Worm (Caenorhabditis elegans) whole organism, L4 larva: ENCODE data around the gene best-15.
A peak's percentile ranks its signal among the peaks of the same experiment; 100 is the strongest.

Source experiments
- F10B5.3 ChIP-seq: sonication (generic microtip); optimal IDR thresholded peaks from 2 replicates; lab custom pipeline; 2016; ENCODE audit warnings: mild to moderate bottlenecking, missing genetic modification characterization, missing compliant biosample characterization
- F49E8.2 ChIP-seq: sonication (generic microtip); optimal IDR thresholded peaks from 2 replicates; lab custom pipeline; 2016; ENCODE audit warnings: missing compliant biosample characterization, mild to moderate bottlenecking, missing genetic modification characterization, borderline replicate concordance
- R02D3.7 ChIP-seq: fragments of 150-350 bp; sonication (generic microtip); optimal IDR thresholded peaks from 3 replicates; lab custom pipeline; 2014; ENCODE audit warnings: missing biosample characterization, missing genetic modification characterization
- ZK337.2 ChIP-seq: fragments of 200-800 bp; sonication (Bioruptor generic); IDR thresholded peaks from 2 replicates; pipeline ENCODE4 v1.3.6; 2022; ENCODE audit warnings: missing genetic modification reagents, missing genetic modification characterization, missing compliant biosample characterization
- ZK546.5 ChIP-seq, 2 experiments: sonication (generic microtip); optimal IDR thresholded peaks; 2 replicates each; lab custom pipeline; 2017; ENCODE audit warnings: missing biosample characterization in 2 of 2, missing genetic modification characterization in 2 of 2
- aly-2 ChIP-seq: sonication (generic microtip); optimal IDR thresholded peaks from 2 replicates; lab custom pipeline; 2018; ENCODE audit warnings: missing biosample characterization, missing genetic modification characterization
- ama-1 ChIP-seq: fragments of 150-350 bp; optimal IDR thresholded peaks from 2 replicates; lab custom pipeline; 2014; ENCODE audit warnings: inconsistent platforms, mixed read lengths
- ceh-28 ChIP-seq: fragments of 150-350 bp; optimal IDR thresholded peaks from 2 replicates; lab custom pipeline; 2014; ENCODE audit warnings: missing biosample characterization, missing genetic modification reagents, missing genetic modification characterization
- ceh-82 ChIP-seq: sonication (generic microtip); optimal IDR thresholded peaks from 2 replicates; lab custom pipeline; 2017; ENCODE audit warnings: missing biosample characterization, missing genetic modification characterization
- ctbp-1 ChIP-seq: fragments of 200-800 bp; sonication (Bioruptor generic); IDR thresholded peaks from 2 replicates; pipeline ENCODE4 v1.3.6; 2022; ENCODE audit warnings: missing genetic modification reagents, missing genetic modification characterization, missing compliant biosample characterization
- daf-16 ChIP-seq, 3 experiments: sonication (generic microtip); optimal IDR thresholded peaks; 2 replicates each; lab custom pipeline; 2016 to 2017; ENCODE audit warnings: missing genetic modification characterization in 3 of 3, missing genetic modification reagents in 3 of 3, mild to moderate bottlenecking in 2 of 3, missing compliant biosample characterization in 2 of 3, missing biosample characterization in 1 of 3, moderate library complexity in 1 of 3
- dmd-6 ChIP-seq: fragments of 200-800 bp; sonication (Bioruptor generic); IDR thresholded peaks from 2 replicates; pipeline ENCODE4 v1.3.6; 2022; ENCODE audit warnings: missing genetic modification reagents, missing genetic modification characterization, missing compliant biosample characterization
- dmd-8 ChIP-seq: fragments of 200-800 bp; sonication (Bioruptor generic); IDR thresholded peaks from 2 replicates; pipeline ENCODE4 v1.3.6; 2022; ENCODE audit warnings: missing genetic modification characterization, missing compliant biosample characterization
- dpl-1 ChIP-seq: fragments of 150-350 bp; optimal IDR thresholded peaks from 2 replicates; lab custom pipeline; 2014; ENCODE audit warnings: missing biosample characterization, missing genetic modification reagents, missing genetic modification characterization
- dve-1 ChIP-seq: sonication (generic microtip); optimal IDR thresholded peaks from 2 replicates; lab custom pipeline; 2017; ENCODE audit warnings: antibody characterized with exemption, mild to moderate bottlenecking, missing genetic modification characterization, missing compliant biosample characterization; ENCODE audit not compliant: insufficient read depth
- egl-43 ChIP-seq: fragments of 200-800 bp; sonication (Bioruptor generic); IDR thresholded peaks from 2 replicates; pipeline ENCODE4 v1.3.6; 2022; ENCODE audit warnings: missing genetic modification reagents, missing genetic modification characterization, missing compliant biosample characterization
- fos-1 ChIP-seq: fragments of 150-350 bp; optimal IDR thresholded peaks from 2 replicates; lab custom pipeline; 2014; ENCODE audit warnings: missing biosample characterization, missing genetic modification characterization
- hlh-11 ChIP-seq: fragments of 200-800 bp; sonication (Bioruptor generic); optimal IDR thresholded peaks from 2 replicates; lab custom pipeline; 2018; ENCODE audit warnings: mild to moderate bottlenecking, missing genetic modification characterization, missing compliant biosample characterization
- hlh-30 ChIP-seq: sonication (generic microtip); optimal IDR thresholded peaks from 2 replicates; lab custom pipeline; 2017; ENCODE audit warnings: antibody characterized with exemption, mild to moderate bottlenecking, missing genetic modification characterization, missing compliant biosample characterization; ENCODE audit not compliant: insufficient read depth
- hmg-1.1 ChIP-seq: fragments of 200-800 bp; sonication (Bioruptor generic); IDR thresholded peaks from 2 replicates; pipeline ENCODE4 v1.3.6; 2022; ENCODE audit warnings: missing genetic modification reagents, missing genetic modification characterization, missing compliant biosample characterization
- lim-7 ChIP-seq: fragments of 200-800 bp; sonication (Bioruptor generic); IDR thresholded peaks from 2 replicates; pipeline ENCODE4 v1.3.6; 2022; ENCODE audit warnings: missing genetic modification characterization, missing compliant biosample characterization
- lin-29 ChIP-seq: fragments of 200-800 bp; sonication (Bioruptor generic); IDR thresholded peaks from 2 replicates; pipeline ENCODE4 v1.3.6; 2022; ENCODE audit warnings: missing genetic modification reagents, missing genetic modification characterization, missing compliant biosample characterization
- lin-38 ChIP-seq: fragments of 200-800 bp; sonication (Bioruptor generic); IDR thresholded peaks from 2 replicates; pipeline ENCODE4 v1.3.6; 2022; ENCODE audit warnings: missing genetic modification reagents, missing genetic modification characterization, missing compliant biosample characterization
- lin-39 ChIP-seq: fragments of 150-350 bp; optimal IDR thresholded peaks from 2 replicates; lab custom pipeline; 2014; ENCODE audit warnings: missing biosample characterization, missing genetic modification reagents, missing genetic modification characterization
- lsy-2 ChIP-seq, 2 experiments: fragments of 150-350 bp in 1 of 2; sonication (generic microtip) in 1 of 2; optimal IDR thresholded peaks; 2 replicates each; lab custom pipeline; 2014 to 2017; ENCODE audit warnings: missing biosample characterization in 2 of 2, missing genetic modification characterization in 2 of 2
- mdl-1 ChIP-seq, 2 experiments: fragments of 150-350 bp in 1 of 2; sonication (generic microtip) in 1 of 2; optimal IDR thresholded peaks; 2 replicates each; lab custom pipeline; 2014 to 2017; ENCODE audit warnings: missing biosample characterization in 2 of 2, missing genetic modification characterization in 2 of 2
- mep-1 ChIP-seq: fragments of 150-350 bp; sonication (generic microtip); optimal IDR thresholded peaks from 3 replicates; lab custom pipeline; 2014; ENCODE audit warnings: missing biosample characterization, missing genetic modification characterization
- mes-2 ChIP-seq: sonication (generic microtip); optimal IDR thresholded peaks from 2 replicates; lab custom pipeline; 2016; ENCODE audit warnings: missing genotype, mild to moderate bottlenecking, missing genetic modification characterization, missing compliant biosample characterization; ENCODE audit not compliant: poor library complexity, severe bottlenecking
- mxl-2 ChIP-seq: fragments of 200-800 bp; sonication (Bioruptor generic); conservative IDR thresholded peaks from 2 replicates; pipeline ENCODE4 v1.3.6; 2022; ENCODE audit warnings: missing genetic modification reagents, missing genetic modification characterization, missing compliant biosample characterization
- mxl-3 ChIP-seq: fragments of 200-800 bp; sonication (Bioruptor generic); optimal IDR thresholded peaks from 2 replicates; lab custom pipeline; 2018; ENCODE audit warnings: mild to moderate bottlenecking, missing genetic modification characterization, missing compliant biosample characterization
- nhr-10 ChIP-seq: fragments of 150-350 bp; optimal IDR thresholded peaks from 2 replicates; lab custom pipeline; 2014; ENCODE audit warnings: missing biosample characterization, missing genetic modification characterization
- nhr-111 ChIP-seq: fragments of 200-800 bp; sonication (Bioruptor generic); optimal IDR thresholded peaks from 2 replicates; lab custom pipeline; 2018; ENCODE audit warnings: mild to moderate bottlenecking, missing genetic modification characterization, missing compliant biosample characterization
- nhr-28 ChIP-seq: fragments of 150-350 bp; optimal IDR thresholded peaks from 2 replicates; lab custom pipeline; 2014; ENCODE audit warnings: missing biosample characterization, missing genetic modification characterization
- nhr-41 ChIP-seq: fragments of 200-800 bp; sonication (Bioruptor generic); IDR thresholded peaks from 2 replicates; pipeline ENCODE4 v1.3.6; 2022; ENCODE audit warnings: missing genetic modification reagents, missing genetic modification characterization, missing compliant biosample characterization
- nhr-6 ChIP-seq: fragments of 150-350 bp; optimal IDR thresholded peaks from 2 replicates; lab custom pipeline; 2014; ENCODE audit warnings: missing biosample characterization, missing genetic modification characterization
- nhr-77 ChIP-seq: fragments of 150-350 bp; optimal IDR thresholded peaks from 2 replicates; lab custom pipeline; 2014; ENCODE audit warnings: missing biosample characterization, missing genetic modification characterization
- php-3 ChIP-seq: fragments of 200-800 bp; sonication (Bioruptor generic); IDR thresholded peaks from 2 replicates; pipeline ENCODE4 v1.3.6; 2022; ENCODE audit warnings: missing genetic modification reagents, missing genetic modification characterization, missing compliant biosample characterization
- pqm-1 ChIP-seq: sonication (generic microtip); optimal IDR thresholded peaks from 2 replicates; lab custom pipeline; 2017; ENCODE audit warnings: missing biosample characterization, missing genetic modification characterization
- set-16 ChIP-seq: fragments of 200-800 bp; sonication (Bioruptor generic); IDR thresholded peaks from 2 replicates; pipeline ENCODE4 v1.3.6; 2022; ENCODE audit warnings: missing genetic modification reagents, missing genetic modification characterization, missing compliant biosample characterization
- unc-39 ChIP-seq: sonication (generic microtip); optimal IDR thresholded peaks from 2 replicates; lab custom pipeline; 2017; ENCODE audit warnings: missing biosample characterization, missing genetic modification characterization
- ztf-7 ChIP-seq: fragments of 150-350 bp; optimal IDR thresholded peaks from 2 replicates; lab custom pipeline; 2014; ENCODE audit warnings: missing biosample characterization, missing genetic modification characterization

The best-15 gene

ce11 chrIV:10861102-10861501, 29.1 kb upstream of the best-15 start, which contains the start of gene rbm-22:
Gene rbm-22 (plus strand): TSS chrIV:10861402.
- TF ChIP-seq R02D3.7 (tag; lab: Kevin White, UChicago) (no peak), aly-2 (tag; lab: Kevin White, UChicago) (no peak), set-16 (GFP tag; lab: Robert Waterston, UW) (no peak), ama-1 (lab: Kevin White, UChicago) (no peak), nhr-6 (tag; lab: Kevin White, UChicago) (no peak), lsy-2 (tag; optimal IDR thresholded peaks at IDR 0.05; lab: Kevin White, UChicago) (no peak), ZK337.2 (GFP tag; lab: Robert Waterston, UW) (no peak), ztf-7 (tag; lab: Kevin White, UChicago) (no peak), F49E8.2 (tag; lab: Kevin White, UChicago) (no peak), lin-39 (no peak), lin-38 (no peak), nhr-41 (GFP tag; lab: Robert Waterston, UW) (no peak), lim-7 (GFP tag; lab: Robert Waterston, UW) (no peak), fos-1 (tag; lab: Kevin White, UChicago) (no peak)

ce11 chrIV:10858300-10859016, 26.4 kb upstream of the best-15 start, which contains the start of the genes T11G6.2 and hars-1:
Gene T11G6.2 (minus strand): TSS chrIV:10858496.
Gene hars-1 (plus strand): TSS chrIV:10858957.
- TF ChIP-seq hlh-11 (tag; lab: Kevin White, UChicago) (peak; percentile 52), mep-1 (tag; lab: Kevin White, UChicago) (peak; percentile 34), lin-39 (no peak), pqm-1 (tag; lab: Kevin White, UChicago) (peak; percentile 76), nhr-77 (tag; lab: Kevin White, UChicago) (peak; percentile 74), unc-39 (no peak), mxl-2 (GFP tag; lab: Robert Waterston, UW) (no peak), daf-16 (GFP tag; optimal IDR thresholded peaks at IDR 0.05; lab: Kevin White, UChicago) (no peak), daf-16 (tag; optimal IDR thresholded peaks at IDR 0.05; lab: Kevin White, UChicago) (peak; percentile 84), nhr-28 (tag; lab: Kevin White, UChicago) (peak; percentile 76), mxl-3 (GFP tag; lab: Kevin White, UChicago) (peak; percentile 98), hlh-30 (peak; percentile 83), ceh-28 (no peak), dve-1 (tag; lab: Kevin White, UChicago) (peak; percentile 36), dmd-8 (GFP tag; lab: Robert Waterston, UW) (no peak), ZK337.2 (GFP tag; lab: Robert Waterston, UW) (no peak), nhr-111 (no peak), F10B5.3 (no peak), lin-38 (peak; percentile 66), ZK546.5 (tag; optimal IDR thresholded peaks at IDR 0.05; lab: Kevin White, UChicago) (no peak), ctbp-1 (GFP tag; lab: Robert Waterston, UW) (no peak), php-3 (GFP tag; lab: Robert Waterston, UW) (no peak), hmg-1.1 (no peak), lin-29 (GFP tag; lab: Robert Waterston, UW) (no peak), dmd-6 (GFP tag; lab: Robert Waterston, UW) (peak; percentile 71; the same call in 1 of the 2 replicates), lsy-2 (tag; optimal IDR thresholded peaks at IDR 0.05; lab: Kevin White, UChicago) (peak in 1 of 2 experiments; percentile 40), dpl-1 (GFP tag; lab: Kevin White, UChicago) (no peak), mdl-1 (tag; optimal IDR thresholded peaks at IDR 0.05; lab: Kevin White, UChicago) (peak in 1 of 2 experiments; percentile 81), nhr-6 (tag; lab: Kevin White, UChicago) (peak; percentile 24), ceh-82 (no peak), mes-2 (tag; lab: Kevin White, UChicago) (peak; percentile 51), nhr-10 (tag; lab: Kevin White, UChicago) (no peak), set-16 (GFP tag; lab: Robert Waterston, UW) (no peak), egl-43 (no peak)
